Worm (Caenorhabditis elegans): ENCODE measurements around the gene del-10.

DNA sequence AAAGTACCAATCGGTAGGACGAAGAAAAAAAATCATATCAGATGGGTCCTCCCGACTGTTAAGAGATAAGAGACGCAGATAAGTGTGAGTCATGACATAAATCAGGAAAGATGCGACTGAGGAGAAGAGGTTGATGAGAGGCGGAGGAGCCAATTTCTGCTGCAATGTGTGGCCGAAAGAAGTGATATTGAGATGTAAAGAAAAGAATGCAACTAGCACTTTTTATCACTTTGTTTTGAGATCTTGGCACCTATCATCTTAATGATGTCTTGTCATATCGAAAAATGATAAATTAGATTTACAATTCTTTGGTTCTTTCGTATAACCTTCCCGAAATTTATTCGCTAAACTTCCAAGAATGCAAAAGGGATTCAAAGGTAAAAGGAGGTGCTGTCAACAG, at the start of gene del-10:
- no peak for TF ChIP-seq him-1 (tag; optimal IDR thresholded peaks at IDR 0.05)
- no peak for TF ChIP-seq W03F9.2 (tag; optimal IDR thresholded peaks at IDR 0.05)
